Fruit fly (Drosophila melanogaster): Measurements from ENCODE around the gene CG42540.

DNA sequence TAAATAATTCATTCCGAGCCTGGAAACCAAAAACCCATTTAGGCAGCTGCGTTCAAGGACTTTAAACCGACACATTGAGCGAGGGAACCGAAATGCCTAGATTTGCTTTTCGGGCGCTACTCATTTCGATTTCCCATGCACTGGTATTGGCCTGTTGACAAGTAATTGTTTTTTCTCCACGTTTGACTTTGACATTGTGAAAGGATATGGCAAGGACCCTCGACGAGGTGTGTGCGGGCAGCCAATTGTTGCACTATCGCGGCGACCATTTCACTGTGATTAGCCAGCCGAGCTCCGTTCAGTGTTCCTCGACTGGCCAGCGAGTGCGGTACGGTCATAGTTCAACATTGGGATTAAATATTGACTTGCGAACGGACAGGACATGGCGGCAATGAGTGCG is at the start of gene CG42540:
- TF ChIP-seq psq (optimal IDR thresholded peaks at IDR 0.05) (no peak), Dll (optimal IDR thresholded peaks at IDR 0.05) (no peak), EcR (GFP tag; optimal IDR thresholded peaks at IDR 0.05) (no peak), CG8478 (optimal IDR thresholded peaks at IDR 0.05) (no peak), usp (GFP tag; optimal IDR thresholded peaks at IDR 0.05) (no peak), pan (optimal IDR thresholded peaks at IDR 0.05) (no peak)

Data from whole organism.